Fruit fly (Drosophila melanogaster) whole organism, pupa: ENCODE measurements around the gene Dnaaf6.

ENCODE experiments used
- CG10348 ChIP-seq: fragments of 200-800 bp; sonication (Bioruptor generic); IDR thresholded peaks from 2 replicates; pipeline ENCODE4 v1.3.6; 2022; ENCODE audit warnings: missing biosample characterization, missing genetic modification characterization
- CG12605 ChIP-seq: fragments of 200-800 bp; sonication (Bioruptor generic); IDR thresholded peaks from 2 replicates; pipeline ENCODE4 v1.3.6; 2022; ENCODE audit warnings: missing biosample characterization, missing genetic modification characterization
- CG13204 ChIP-seq: fragments of 200-800 bp; sonication (Bioruptor generic); optimal IDR thresholded peaks from 2 replicates; lab custom pipeline; 2018; ENCODE audit warnings: missing biosample characterization, mild to moderate bottlenecking, missing genetic modification characterization, moderate library complexity
- CG14655 ChIP-seq: fragments of 200-800 bp; sonication (Bioruptor generic); optimal IDR thresholded peaks from 3 replicates; lab custom pipeline; 2017; ENCODE audit warnings: mild to moderate bottlenecking, missing biosample characterization, missing genetic modification reagents, missing genetic modification characterization
- CG15710 ChIP-seq: fragments of 200-800 bp; sonication (Bioruptor generic); optimal IDR thresholded peaks from 2 replicates; lab custom pipeline; 2018; ENCODE audit warnings: missing biosample characterization, mild to moderate bottlenecking, missing genetic modification characterization, moderate library complexity
- CG17806 ChIP-seq: fragments of 200-800 bp; sonication (Bioruptor generic); optimal IDR thresholded peaks from 2 replicates; lab custom pipeline; 2018; ENCODE audit warnings: missing biosample characterization, mild to moderate bottlenecking, missing genetic modification characterization, moderate library complexity
- CG32121 ChIP-seq: fragments of 200-800 bp; sonication (Bioruptor generic); IDR thresholded peaks from 2 replicates; pipeline ENCODE4 v1.3.6; 2022; ENCODE audit warnings: missing biosample characterization, missing genetic modification characterization
- CG34367 ChIP-seq: fragments of 200-800 bp; sonication (Bioruptor generic); optimal IDR thresholded peaks from 2 replicates; lab custom pipeline; 2018; ENCODE audit warnings: missing biosample characterization, mild to moderate bottlenecking, missing genetic modification characterization
- CG4496 ChIP-seq: fragments of 200-800 bp; sonication (Bioruptor generic); IDR thresholded peaks from 3 replicates; pipeline ENCODE4 v1.3.6; 2022; ENCODE audit warnings: missing biosample characterization, missing genetic modification characterization
- CG8159 ChIP-seq: fragments of 200-800 bp; sonication (Bioruptor generic); optimal IDR thresholded peaks from 3 replicates; lab custom pipeline; 2018; ENCODE audit warnings: missing biosample characterization, mild to moderate bottlenecking, missing genetic modification characterization, moderate library complexity
- CG8301 ChIP-seq: fragments of 200-800 bp; sonication (Bioruptor generic); optimal IDR thresholded peaks from 2 replicates; lab custom pipeline; 2018; ENCODE audit warnings: missing biosample characterization, mild to moderate bottlenecking, missing genetic modification characterization
- CG9948 ChIP-seq: fragments of 200-800 bp; sonication (Bioruptor generic); optimal IDR thresholded peaks from 2 replicates; lab custom pipeline; 2018; ENCODE audit warnings: missing biosample characterization, mild to moderate bottlenecking, missing genetic modification characterization, moderate library complexity
- D1 ChIP-seq: fragments of 200-800 bp; sonication (Bioruptor generic); optimal IDR thresholded peaks from 2 replicates; lab custom pipeline; 2018; ENCODE audit warnings: missing biosample characterization, mild to moderate bottlenecking, missing genetic modification characterization, moderate library complexity
- EcR ChIP-seq: fragments of 200-800 bp; sonication (Bioruptor generic); optimal IDR thresholded peaks from 3 replicates; lab custom pipeline; 2019; ENCODE audit warnings: missing biosample characterization, missing genetic modification characterization, mild to moderate bottlenecking, moderate library complexity, missing genetic modification reagents
- Ets98B ChIP-seq: fragments of 200-800 bp; sonication (Bioruptor generic); IDR thresholded peaks from 2 replicates; pipeline ENCODE4 v1.3.6; 2022; ENCODE audit warnings: missing biosample characterization, missing genetic modification characterization
- Pif1A ChIP-seq: fragments of 200-800 bp; sonication (Bioruptor generic); optimal IDR thresholded peaks from 3 replicates; lab custom pipeline; 2016; ENCODE audit warnings: missing biosample characterization, missing genetic modification characterization
- Pif1B ChIP-seq: fragments of 200-800 bp; sonication (Bioruptor generic); optimal IDR thresholded peaks from 3 replicates; lab custom pipeline; 2016; ENCODE audit warnings: missing biosample characterization, missing genetic modification characterization
- Snoo ChIP-seq: fragments of 200-800 bp; sonication (Bioruptor generic); optimal IDR thresholded peaks from 3 replicates; lab custom pipeline; 2017; ENCODE audit warnings: missing biosample characterization, mild to moderate bottlenecking, missing genetic modification characterization, inconsistent platforms
- fd96Ca ChIP-seq: fragments of 200-800 bp; sonication (Bioruptor generic); IDR thresholded peaks from 3 replicates; pipeline ENCODE4 v1.3.6; 2022; ENCODE audit warnings: missing biosample characterization, missing genetic modification characterization
- gl ChIP-seq: fragments of 200-800 bp; sonication (Bioruptor generic); optimal IDR thresholded peaks from 2 replicates; lab custom pipeline; 2018; ENCODE audit warnings: missing biosample characterization, mild to moderate bottlenecking, missing genetic modification characterization
- rn ChIP-seq: fragments of 200-800 bp; sonication (Bioruptor generic); IDR thresholded peaks from 2 replicates; pipeline ENCODE4 v1.3.6; 2022; ENCODE audit warnings: missing biosample characterization, missing genetic modification characterization

Gene Dnaaf6

DNA sequence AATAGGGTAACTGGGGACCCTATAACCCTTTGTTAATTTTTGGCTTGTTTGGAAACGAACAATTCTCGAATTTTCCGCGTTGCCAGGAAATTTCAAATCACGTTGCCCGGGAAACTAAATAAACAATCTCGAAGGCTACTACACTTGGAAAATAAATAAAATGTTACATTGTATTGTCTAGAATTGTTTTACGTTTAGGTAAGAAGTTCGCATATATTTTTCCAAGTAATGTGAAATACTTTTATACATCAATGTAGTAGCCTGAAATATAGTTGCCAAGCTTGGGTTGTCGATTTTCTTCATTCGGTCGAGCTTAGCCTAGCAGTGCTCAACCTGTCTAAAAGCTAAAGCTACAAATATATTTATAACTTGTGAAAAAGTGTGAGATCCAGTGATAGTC lies at the start of gene Dnaaf6:
Gene Dnaaf6 (plus strand): TSS at position 301 of the 400 bp plus-strand sequence.
- TF ChIP-seq rn (GFP tag; lab: Robert Waterston, UW) = no peak
- no peak for TF ChIP-seq CG13204 (GFP tag; lab: Kevin White, UChicago)
- TF ChIP-seq Snoo = no peak
- no peak for TF ChIP-seq CG34367
- TF ChIP-seq CG12605 = no peak
- TF ChIP-seq Pif1A (GFP tag; lab: Kevin White, UChicago) = no peak

dm6 chr3L:14634773-14635563 lies 49.6 kb upstream of the Dnaaf6 start:
- TF ChIP-seq rn (GFP tag; lab: Robert Waterston, UW) (0 out of 2 replicates have a peak, but pooled peaks have one; percentile 12), CG14655 (peak; percentile 65), CG13204 (GFP tag; lab: Kevin White, UChicago) (peak; percentile 64), CG12605 (no peak), fd96Ca (GFP tag; lab: Robert Waterston, UW) (no peak), gl (tag; lab: Kevin White, UChicago) (peak; percentile 62), Ets98B (GFP tag; lab: Robert Waterston, UW) (no peak), CG8301 (peak; percentile 34), CG9948 (tag; lab: Kevin White, UChicago) (peak; percentile 91), Pif1B (peak; percentile 40), CG15710 (peak; percentile 90), Pif1A (GFP tag; lab: Kevin White, UChicago) (peak; percentile 54), Snoo (peak; percentile 83), CG17806 (peak; percentile 88), D1 (tag; lab: Kevin White, UChicago) (peak; percentile 80), CG34367 (peak; percentile 87), CG4496 (peak; percentile 22; the same call in 1 of the 3 replicates), CG8159 (tag; lab: Kevin White, UChicago) (peak; percentile 96), CG32121 (GFP tag; lab: Robert Waterston, UW) (no peak)
- TF ChIP-seq, all 21 proteins: peak for 15

- TF ChIP-seq CG34367 = no peak
- no peak for TF ChIP-seq CG8301
- TF ChIP-seq EcR (GFP tag; lab: Kevin White, UChicago) = peak; percentile 15
Observed at dm6 chr3L:14635564-14635937, 49.0 kb upstream of the Dnaaf6 start.

- TF ChIP-seq CG8301 (peak; percentile 93), CG32121 (GFP tag; lab: Robert Waterston, UW) (peak; percentile 79), CG17806 (peak; percentile 93), D1 (tag; lab: Kevin White, UChicago) (peak; percentile 84), CG14655 (peak; percentile 92), CG10348 (GFP tag; lab: Robert Waterston, UW) (no peak), Pif1A (GFP tag; lab: Kevin White, UChicago) (peak; percentile 91), CG34367 (peak; percentile 91), Ets98B (GFP tag; lab: Robert Waterston, UW) (peak; percentile 89), CG15710 (peak; percentile 92), CG4496 (peak; percentile 89), CG8159 (tag; lab: Kevin White, UChicago) (peak; percentile 94), CG13204 (GFP tag; lab: Kevin White, UChicago) (peak; percentile 89), fd96Ca (GFP tag; lab: Robert Waterston, UW) (peak; percentile 80), EcR (GFP tag; lab: Kevin White, UChicago) (peak; percentile 69), rn (GFP tag; lab: Robert Waterston, UW) (peak; percentile 83), gl (tag; lab: Kevin White, UChicago) (peak; percentile 85), CG9948 (tag; lab: Kevin White, UChicago) (peak; percentile 92), CG12605 (peak; percentile 91), Snoo (peak; percentile 91), Pif1B (peak; percentile 88)
Observed at dm6 chr3L:14636740-14637189, 47.8 kb upstream of the Dnaaf6 start.

dm6 chr3L:14637705-14638529 lies 46.7 kb upstream of the Dnaaf6 start:
- no peak for TF ChIP-seq Pif1A (GFP tag; lab: Kevin White, UChicago)
- no peak for TF ChIP-seq CG14655
- TF ChIP-seq EcR (GFP tag; lab: Kevin White, UChicago) = peak; percentile 92
- TF ChIP-seq D1 (tag; lab: Kevin White, UChicago) = no peak
- TF ChIP-seq CG10348 (GFP tag; lab: Robert Waterston, UW) = no peak
- TF ChIP-seq CG8301 = no peak
- no peak for TF ChIP-seq CG32121 (GFP tag; lab: Robert Waterston, UW)
- TF ChIP-seq rn (GFP tag; lab: Robert Waterston, UW) = no peak
- no peak for TF ChIP-seq CG8159 (tag; lab: Kevin White, UChicago)
- no peak for TF ChIP-seq CG15710
- TF ChIP-seq fd96Ca (GFP tag; lab: Robert Waterston, UW) = no peak
- no peak for TF ChIP-seq CG34367
- TF ChIP-seq CG13204 (GFP tag; lab: Kevin White, UChicago) = no peak
- no peak for TF ChIP-seq Pif1B
- TF ChIP-seq Snoo = peak; percentile 7
- TF ChIP-seq, all 21 proteins: peak for 2
